Worm (Caenorhabditis elegans) whole organism, L1 larva: ENCODE results near the gene pals-16.

Experiments used
- fos-1 ChIP-seq: fragments of 150-350 bp; optimal IDR thresholded peaks from 2 replicates; lab custom pipeline; 2014; ENCODE audit warnings: missing biosample characterization, missing genetic modification characterization
- lsy-2 ChIP-seq, 2 experiments: fragments of 150-350 bp; optimal IDR thresholded peaks; 2 replicates each; lab custom pipeline; 2014; ENCODE audit warnings: missing biosample characterization in 2 of 2, missing genetic modification characterization in 2 of 2
- mep-1 ChIP-seq: fragments of 150-350 bp; optimal IDR thresholded peaks from 2 replicates; lab custom pipeline; 2014; ENCODE audit warnings: missing biosample characterization, missing genetic modification characterization
- nhr-11 ChIP-seq: fragments of 150-350 bp; optimal IDR thresholded peaks from 2 replicates; lab custom pipeline; 2014; ENCODE audit warnings: missing biosample characterization, missing genetic modification characterization
- nhr-237 ChIP-seq: fragments of 150-350 bp; optimal IDR thresholded peaks from 2 replicates; lab custom pipeline; 2014; ENCODE audit warnings: missing biosample characterization, missing genetic modification characterization
- snpc-4 ChIP-seq: fragments of 150-350 bp; optimal IDR thresholded peaks from 2 replicates; lab custom pipeline; 2014; ENCODE audit warnings: missing biosample characterization, missing genetic modification characterization
- unc-130 ChIP-seq: fragments of 150-350 bp; optimal IDR thresholded peaks from 2 replicates; lab custom pipeline; 2017; ENCODE audit warnings: missing biosample characterization, missing genetic modification characterization, inconsistent platforms

DNA sequence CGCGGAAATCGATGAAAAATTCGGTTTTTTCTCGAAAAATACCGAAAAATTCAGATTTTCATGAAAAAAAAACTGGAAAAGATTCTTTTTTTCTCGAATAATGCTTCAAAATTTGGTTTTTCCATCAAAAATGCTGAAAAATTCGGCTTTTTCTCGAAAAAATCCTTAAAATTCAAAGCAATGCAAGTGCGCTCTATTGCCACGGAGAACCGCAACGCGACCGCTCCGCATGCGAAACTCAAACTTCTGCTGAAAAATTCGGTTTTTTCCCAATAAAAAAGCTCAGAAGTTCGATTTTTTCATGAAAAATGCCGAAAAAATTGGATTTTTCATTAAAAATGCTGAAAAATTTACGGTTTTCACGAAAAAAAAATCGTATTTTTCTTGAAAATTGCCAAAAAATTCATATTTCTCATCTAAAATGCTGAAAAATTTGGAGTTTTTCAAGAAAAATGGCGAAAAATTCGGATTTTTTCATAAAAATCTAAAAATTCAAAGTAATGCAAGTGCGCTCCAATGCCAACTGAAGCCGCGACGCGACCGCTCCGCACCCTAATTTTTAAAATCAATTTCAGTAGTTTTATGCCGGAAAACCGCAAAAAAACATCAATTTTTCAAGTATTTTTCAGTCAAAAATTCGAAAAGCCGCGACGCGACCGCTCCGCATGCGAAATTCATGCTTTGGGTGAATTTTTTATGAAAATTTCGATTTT lies 13.5 kb downstream of the pals-16 start:
- TF ChIP-seq mep-1 (no peak), lsy-2 (tag; optimal IDR thresholded peaks at IDR 0.05; lab: Kevin White, UChicago) (no peak), unc-130 (no peak), nhr-237 (no peak), snpc-4 (tag; lab: Kevin White, UChicago) (no peak), nhr-11 (tag; lab: Kevin White, UChicago) (no peak), fos-1 (no peak)
